Worm (Caenorhabditis elegans) whole organism, L1 larva: ENCODE data around the gene C34E10.10.

Experiments
- C16A3.4 ChIP-seq: fragments of 150-350 bp; optimal IDR thresholded peaks from 2 replicates; lab custom pipeline; 2014; ENCODE audit warnings: missing biosample characterization, missing genetic modification characterization
- C34B4.2 ChIP-seq: sonication (generic microtip); optimal IDR thresholded peaks from 2 replicates; lab custom pipeline; 2017; ENCODE audit warnings: mild to moderate bottlenecking, missing genetic modification characterization, missing compliant biosample characterization
- Y116A8C.19 ChIP-seq: sonication (generic microtip); optimal IDR thresholded peaks from 2 replicates; lab custom pipeline; 2016; ENCODE audit warnings: missing compliant biosample characterization, missing genetic modification characterization, borderline replicate concordance
- aha-1 ChIP-seq: fragments of 150-350 bp; optimal IDR thresholded peaks from 2 replicates; lab custom pipeline; 2014; ENCODE audit warnings: missing biosample characterization, missing genetic modification characterization
- aly-2 ChIP-seq: fragments of 150-350 bp; optimal IDR thresholded peaks from 2 replicates; lab custom pipeline; 2014; ENCODE audit warnings: missing biosample characterization, missing genetic modification characterization
- blmp-1 ChIP-seq: fragments of 150-350 bp; optimal IDR thresholded peaks from 2 replicates; lab custom pipeline; 2014; ENCODE audit warnings: missing biosample characterization, missing genetic modification characterization
- ceh-63 ChIP-seq: fragments of 200-800 bp; sonication (Bioruptor generic); optimal IDR thresholded peaks from 2 replicates; lab custom pipeline; 2018; ENCODE audit warnings: mild to moderate bottlenecking, missing genetic modification characterization, missing compliant biosample characterization
- ceh-82 ChIP-seq, 3 experiments: fragments of 150-350 bp in 1 of 3; sonication (generic microtip) in 2 of 3; optimal IDR thresholded peaks; 2 replicates each; lab custom pipeline; 2014 to 2017; ENCODE audit warnings: missing biosample characterization in 3 of 3, missing genetic modification characterization in 3 of 3
- dpl-1 ChIP-seq, 3 experiments: fragments of 150-350 bp in 2 of 3; sonication (generic microtip) in 1 of 3; optimal IDR thresholded peaks; 2 replicates each; lab custom pipeline; 2014 to 2017; ENCODE audit warnings: missing biosample characterization in 3 of 3, missing genetic modification characterization in 3 of 3, missing genetic modification reagents in 3 of 3
- dsc-1 ChIP-seq: sonication (generic microtip); optimal IDR thresholded peaks from 2 replicates; lab custom pipeline; 2016; ENCODE audit warnings: mild to moderate bottlenecking, missing genetic modification characterization, missing compliant biosample characterization
- efl-1 ChIP-seq, 4 experiments: fragments of 150-350 bp; optimal IDR thresholded peaks in 3 of 4; peaks in 1 of 4; 1 replicate in 1 of 4; 2 replicates in 3 of 4; lab custom pipeline; 2014; ENCODE audit warnings: missing biosample characterization in 2 of 4, missing genetic modification characterization in 2 of 4, missing genetic modification reagents in 2 of 4
- efl-3 ChIP-seq: fragments of 200-800 bp; sonication (Bioruptor generic); optimal IDR thresholded peaks from 2 replicates; lab custom pipeline; 2018; ENCODE audit warnings: mild to moderate bottlenecking, missing genetic modification characterization, missing compliant biosample characterization
- egl-13 ChIP-seq: sonication (generic microtip); optimal IDR thresholded peaks from 2 replicates; lab custom pipeline; 2016; ENCODE audit warnings: missing genotype, missing genetic modification reagents, missing genetic modification characterization, missing compliant biosample characterization
- elt-2 ChIP-seq: sonication (generic microtip); optimal IDR thresholded peaks from 2 replicates; lab custom pipeline; 2016; ENCODE audit warnings: missing genetic modification characterization, mild to moderate bottlenecking, inconsistent platforms, missing compliant biosample characterization, missing genetic modification reagents
- elt-3 ChIP-seq, 6 experiments: fragments of 150-350 bp in 1 of 6; sonication (generic microtip); optimal IDR thresholded peaks; 2 replicates each; lab custom pipeline; 2017 to 2018; ENCODE audit warnings: missing biosample characterization in 6 of 6, missing genetic modification characterization in 6 of 6, inconsistent platforms in 1 of 6
- fos-1 ChIP-seq: fragments of 150-350 bp; optimal IDR thresholded peaks from 2 replicates; lab custom pipeline; 2014; ENCODE audit warnings: missing biosample characterization, missing genetic modification characterization
- grh-1 ChIP-seq: fragments of 200-800 bp; sonication (Bioruptor generic); IDR thresholded peaks from 2 replicates; pipeline ENCODE4 v1.3.6; 2022; ENCODE audit warnings: missing genetic modification reagents, missing genetic modification characterization, missing compliant biosample characterization
- hlh-4 ChIP-seq: sonication (generic microtip); optimal IDR thresholded peaks from 2 replicates; lab custom pipeline; 2016; ENCODE audit warnings: mild to moderate bottlenecking, missing genetic modification characterization, missing compliant biosample characterization
- hpl-2 ChIP-seq: fragments of 150-350 bp; optimal IDR thresholded peaks from 2 replicates; lab custom pipeline; 2014; ENCODE audit warnings: missing biosample characterization, missing genetic modification reagents, missing genetic modification characterization
- irx-1 ChIP-seq: sonication (generic microtip); optimal IDR thresholded peaks from 2 replicates; lab custom pipeline; 2016; ENCODE audit warnings: missing genetic modification characterization, missing compliant biosample characterization
- lin-13 ChIP-seq: fragments of 150-350 bp; optimal IDR thresholded peaks from 2 replicates; lab custom pipeline; 2014; ENCODE audit warnings: missing biosample characterization, missing genetic modification reagents, missing genetic modification characterization
- lin-14 ChIP-seq: fragments of 200-800 bp; sonication (Bioruptor generic); optimal IDR thresholded peaks from 2 replicates; lab custom pipeline; 2018; ENCODE audit warnings: mild to moderate bottlenecking, missing genetic modification characterization, moderate library complexity, missing compliant biosample characterization
- lin-35 ChIP-seq, 2 experiments: fragments of 150-350 bp; optimal IDR thresholded peaks; 2 replicates each; lab custom pipeline; 2014; ENCODE audit warnings: missing biosample characterization in 2 of 2, missing genetic modification characterization in 2 of 2, missing genetic modification reagents in 2 of 2
- lsy-2 ChIP-seq, 2 experiments: fragments of 150-350 bp; optimal IDR thresholded peaks; 2 replicates each; lab custom pipeline; 2014; ENCODE audit warnings: missing biosample characterization in 2 of 2, missing genetic modification characterization in 2 of 2
- mab-9 ChIP-seq: fragments of 200-800 bp; sonication (Bioruptor generic); IDR thresholded peaks from 2 replicates; pipeline ENCODE4 v1.3.6; 2022; ENCODE audit warnings: missing genetic modification reagents, missing genetic modification characterization, missing compliant biosample characterization
- mef-2 ChIP-seq: fragments of 150-350 bp; optimal IDR thresholded peaks from 2 replicates; lab custom pipeline; 2014; ENCODE audit warnings: missing biosample characterization, missing genetic modification characterization
- nhr-12 ChIP-seq: sonication (generic microtip); optimal IDR thresholded peaks from 2 replicates; lab custom pipeline; 2017; ENCODE audit warnings: missing biosample characterization, missing genetic modification characterization
- nhr-20 ChIP-seq: sonication (generic microtip); optimal IDR thresholded peaks from 2 replicates; lab custom pipeline; 2016; ENCODE audit warnings: mild to moderate bottlenecking, missing genetic modification characterization, missing compliant biosample characterization
- nhr-77 ChIP-seq: fragments of 150-350 bp; optimal IDR thresholded peaks from 2 replicates; lab custom pipeline; 2014; ENCODE audit warnings: missing biosample characterization, missing genetic modification characterization
- nhr-84 ChIP-seq: sonication (generic microtip); optimal IDR thresholded peaks from 2 replicates; lab custom pipeline; 2017; ENCODE audit warnings: missing biosample characterization, missing genetic modification characterization
- nhr-90 ChIP-seq: sonication (generic microtip); optimal IDR thresholded peaks from 2 replicates; lab custom pipeline; 2016; ENCODE audit warnings: mild to moderate bottlenecking, missing genetic modification characterization, missing compliant biosample characterization; ENCODE audit not compliant: poor library complexity
- pax-3 ChIP-seq: fragments of 200-800 bp; sonication (Bioruptor generic); optimal IDR thresholded peaks from 2 replicates; lab custom pipeline; 2018; ENCODE audit warnings: mild to moderate bottlenecking, missing genetic modification characterization, moderate library complexity, missing compliant biosample characterization
- rnt-1 ChIP-seq: sonication (generic microtip); optimal IDR thresholded peaks from 2 replicates; lab custom pipeline; 2016; ENCODE audit warnings: mild to moderate bottlenecking, missing genetic modification characterization, moderate library complexity, missing compliant biosample characterization
- sup-37 ChIP-seq: fragments of 200-800 bp; sonication (Bioruptor generic); optimal IDR thresholded peaks from 2 replicates; lab custom pipeline; 2018; ENCODE audit warnings: mild to moderate bottlenecking, missing genetic modification characterization, missing compliant biosample characterization
- swsn-7 ChIP-seq: sonication (generic microtip); optimal IDR thresholded peaks from 2 replicates; lab custom pipeline; 2016; ENCODE audit warnings: missing genetic modification characterization, missing compliant biosample characterization
- tbx-2 ChIP-seq: sonication (generic microtip); optimal IDR thresholded peaks from 2 replicates; lab custom pipeline; 2016; ENCODE audit warnings: missing genetic modification characterization, missing compliant biosample characterization
- unc-86 ChIP-seq: sonication (generic microtip); optimal IDR thresholded peaks from 2 replicates; lab custom pipeline; 2016; ENCODE audit warnings: missing genetic modification characterization, missing compliant biosample characterization
- unc-98 ChIP-seq: fragments of 200-800 bp; sonication (Bioruptor generic); IDR thresholded peaks from 2 replicates; pipeline ENCODE4 v1.3.6; 2022; ENCODE audit warnings: missing genetic modification characterization, missing compliant biosample characterization
- xbp-1 ChIP-seq: sonication (generic microtip); optimal IDR thresholded peaks from 2 replicates; lab custom pipeline; 2016; ENCODE audit warnings: missing genetic modification characterization, missing compliant biosample characterization
- zag-1 ChIP-seq: fragments of 150-350 bp; optimal IDR thresholded peaks from 2 replicates; lab custom pipeline; 2014; ENCODE audit warnings: missing biosample characterization, missing genetic modification characterization
- zip-4 ChIP-seq: fragments of 200-800 bp; sonication (Bioruptor generic); optimal IDR thresholded peaks from 2 replicates; lab custom pipeline; 2018; ENCODE audit warnings: mild to moderate bottlenecking, missing genetic modification characterization, moderate library complexity, missing compliant biosample characterization

Gene C34E10.10

DNA sequence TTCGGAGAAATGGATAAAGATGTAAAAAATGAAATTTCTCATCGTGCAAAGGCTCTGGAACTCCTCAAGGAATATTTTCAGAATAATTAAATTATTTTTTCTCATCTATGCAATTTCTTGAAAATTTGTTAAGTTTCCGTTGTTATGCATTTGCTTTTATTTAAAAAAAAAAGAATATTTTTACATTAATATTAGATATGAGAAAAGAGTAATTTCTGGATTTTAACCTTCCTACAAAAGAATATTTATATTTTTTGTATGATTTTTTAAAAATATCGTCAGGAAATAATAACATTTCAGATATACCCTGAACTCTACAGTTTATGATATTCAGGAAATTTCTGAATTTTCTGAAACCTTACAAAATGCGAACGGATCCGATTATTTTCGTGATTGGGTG is 37.1 kb upstream of the C34E10.10 start, which contains the start of gene gro-1:
gro-1 (plus strand) TSS at position 301 of the 400 bp plus-strand sequence.
- TF ChIP-seq unc-98 (GFP tag; lab: Robert Waterston, UW) (no peak), unc-86 (tag; lab: Kevin White, UChicago) (no peak), efl-3 (GFP tag; lab: Kevin White, UChicago) (no peak), ceh-82 (tag; optimal IDR thresholded peaks at IDR 0.05; lab: Kevin White, UChicago) (no peak), aha-1 (tag; lab: Kevin White, UChicago) (no peak)

DNA sequence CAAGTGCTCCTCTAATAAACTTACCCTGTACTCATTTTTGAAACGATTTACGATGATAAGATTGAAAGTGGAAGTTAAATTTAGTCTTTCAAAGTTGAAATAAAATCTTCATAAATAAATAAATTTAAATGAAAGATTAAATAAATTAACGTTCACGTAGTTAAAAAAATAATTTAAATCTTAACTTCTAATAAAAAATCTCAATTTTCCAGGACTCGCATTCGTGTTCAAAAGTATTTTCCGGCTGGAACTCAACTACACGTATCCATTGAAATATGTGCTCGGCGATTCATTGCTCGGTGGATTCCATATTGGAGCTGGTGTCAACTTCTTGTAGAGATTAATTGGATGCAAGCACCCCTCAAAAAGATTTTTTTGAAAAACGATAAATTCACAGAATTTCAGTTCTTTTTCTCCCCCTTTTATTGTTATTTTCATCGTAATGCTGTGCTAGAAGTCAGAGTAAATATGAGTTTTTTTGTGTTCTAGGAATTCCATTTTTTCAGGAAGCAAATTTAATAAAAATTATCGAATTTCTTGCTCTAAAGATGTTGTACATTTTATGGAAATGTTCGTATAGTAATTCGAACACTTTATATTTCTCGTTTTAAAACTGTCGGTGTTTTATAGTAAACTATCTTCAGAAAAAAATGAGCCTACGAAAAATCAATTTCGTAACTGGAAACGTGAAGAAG is 35.8 kb upstream of the C34E10.10 start, which contains the start of the genes C34E10.9 and hap-1:
C34E10.9 (minus strand) TSS at position 101 of the 695 bp plus-strand sequence.
hap-1 (plus strand) TSS at position 645 of the 695 bp plus-strand sequence.
- TF ChIP-seq elt-3 (tag; optimal IDR thresholded peaks at IDR 0.05; lab: Kevin White, UChicago) (no peak), blmp-1 (no peak), xbp-1 (tag; lab: Kevin White, UChicago) (no peak), efl-1 (optimal IDR thresholded peaks at IDR 0.05; lab: Kevin White, UChicago) (no peak), efl-1 (GFP tag; optimal IDR thresholded peaks at IDR 0.05 in 1 of 2; lab: Kevin White, UChicago) (peak in 1 of 2 experiments; percentile 18), zip-4 (GFP tag; lab: Kevin White, UChicago) (no peak), aly-2 (no peak), nhr-12 (no peak), nhr-90 (tag; lab: Kevin White, UChicago) (no peak)

ce11 chrIII:5260394-5260793 is 32.7 kb upstream of the C34E10.10 start, which contains the start of gene gop-3:
Gene gop-3 (plus strand): TSS chrIII:5260694.
- TF ChIP-seq rnt-1 (tag; lab: Kevin White, UChicago) (no peak), efl-3 (GFP tag; lab: Kevin White, UChicago) (no peak), sup-37 (GFP tag; lab: Kevin White, UChicago) (no peak), fos-1 (tag; lab: Kevin White, UChicago) (no peak), efl-1 (optimal IDR thresholded peaks at IDR 0.05; lab: Kevin White, UChicago) (no peak), efl-1 (GFP tag; optimal IDR thresholded peaks at IDR 0.05 in 1 of 2; lab: Kevin White, UChicago) (no peak), hpl-2 (GFP tag; lab: Kevin White, UChicago) (no peak), nhr-20 (tag; lab: Kevin White, UChicago) (no peak), pax-3 (tag; lab: Kevin White, UChicago) (no peak), mef-2 (no peak), hlh-4 (tag; lab: Kevin White, UChicago) (no peak), swsn-7 (tag; lab: Kevin White, UChicago) (no peak), C34B4.2 (tag; lab: Kevin White, UChicago) (no peak), C16A3.4 (tag; lab: Kevin White, UChicago) (no peak), egl-13 (tag; lab: Kevin White, UChicago) (no peak), lsy-2 (tag; optimal IDR thresholded peaks at IDR 0.05; lab: Kevin White, UChicago) (no peak), nhr-90 (tag; lab: Kevin White, UChicago) (no peak)
- TF ChIP-seq, all 84 proteins: peak for 0

ce11 chrIII:5258918-5259317 is 31.2 kb upstream of the C34E10.10 start, which contains the start of gene gop-2:
Gene gop-2 (plus strand): TSS chrIII:5259023.
- no peak for TF ChIP-seq lsy-2 (tag; optimal IDR thresholded peaks at IDR 0.05; lab: Kevin White, UChicago)
- TF ChIP-seq nhr-77 (tag; lab: Kevin White, UChicago), result no peak
- TF ChIP-seq irx-1 (tag; lab: Kevin White, UChicago), result no peak
- TF ChIP-seq tbx-2, result no peak
- TF ChIP-seq nhr-90 (tag; lab: Kevin White, UChicago), result no peak
- TF ChIP-seq zag-1, result no peak
- TF ChIP-seq, all 84 proteins: peak for 0

DNA sequence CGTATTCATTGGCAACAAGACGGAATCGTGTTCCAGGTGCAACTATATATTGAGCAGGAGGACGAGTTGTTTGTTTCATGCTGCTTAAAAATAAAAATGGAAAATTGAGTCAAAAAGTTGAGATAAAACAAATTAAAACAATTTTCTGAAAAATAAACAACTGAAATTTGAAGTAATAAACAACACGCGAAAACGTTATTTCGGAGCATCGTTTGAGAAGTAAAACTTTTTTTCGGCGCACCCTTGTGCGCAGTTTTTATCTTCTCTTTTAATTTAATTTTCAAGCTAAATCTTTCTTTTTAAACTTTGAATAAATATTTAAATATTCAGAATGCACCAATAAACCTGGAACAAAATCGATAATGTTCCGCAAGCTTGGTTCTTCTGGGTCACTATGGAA is 26.4 kb upstream of the C34E10.10 start, which contains the start of the genes sumv-1 and gop-1:
sumv-1 (minus strand) TSS at position 80 of the 400 bp plus-strand sequence.
gop-1 (plus strand) TSS at position 331 of the 400 bp plus-strand sequence.
- TF ChIP-seq elt-2, result no peak
- peak; percentile 3 to 11 for TF ChIP-seq lin-35 (GFP tag; optimal IDR thresholded peaks at IDR 0.05; lab: Kevin White, UChicago)
- TF ChIP-seq lin-14, result no peak
- no peak for TF ChIP-seq ceh-63 (GFP tag; lab: Kevin White, UChicago)
- no peak for TF ChIP-seq mab-9 (GFP tag; lab: Robert Waterston, UW)
- TF ChIP-seq Y116A8C.19, result no peak
- no peak for TF ChIP-seq nhr-84 (tag; lab: Kevin White, UChicago)
- TF ChIP-seq dsc-1 (tag; lab: Kevin White, UChicago), result no peak
- no peak for TF ChIP-seq grh-1
- no peak for TF ChIP-seq irx-1 (tag; lab: Kevin White, UChicago)
- TF ChIP-seq lsy-2 (tag; optimal IDR thresholded peaks at IDR 0.05; lab: Kevin White, UChicago), result no peak
- no peak for TF ChIP-seq lin-13 (GFP tag; lab: Kevin White, UChicago)
- TF ChIP-seq efl-1 (optimal IDR thresholded peaks at IDR 0.05; lab: Kevin White, UChicago), result no peak
- TF ChIP-seq efl-1 (GFP tag; optimal IDR thresholded peaks at IDR 0.05 in 1 of 2; lab: Kevin White, UChicago), result peak; percentile 2 to 81
- TF ChIP-seq dpl-1 (GFP tag; optimal IDR thresholded peaks at IDR 0.05; lab: Kevin White, UChicago), result peak in 1 of 3 experiments; percentile 14
- TF ChIP-seq unc-86 (tag; lab: Kevin White, UChicago), result no peak
- TF ChIP-seq tbx-2, result no peak
